Worm (Caenorhabditis elegans): ENCODE results near the gene nhr-272.

- no peak for TF ChIP-seq him-1 (tag; optimal IDR thresholded peaks at IDR 0.05)
- TF ChIP-seq W03F9.2 (tag; optimal IDR thresholded peaks at IDR 0.05) = no peak
Observed at ce11 chrX:12702713-12703112, 1.9 kb downstream of the nhr-272 start.

Data from whole organism, L4/young adult.